Fruit fly (Drosophila melanogaster) S2 (cell line): Measurements from ENCODE around the gene CG32299.

Source experiments
- CG8478 ChIP-seq: fragments of >200 bp; optimal IDR thresholded peaks from 2 replicates; lab custom pipeline; 2018
- CTCF ChIP-seq, 2 experiments: fragments of >200 bp; optimal IDR thresholded peaks; 2 replicates each; lab custom pipeline; 2018

Gene CG32299

DNA sequence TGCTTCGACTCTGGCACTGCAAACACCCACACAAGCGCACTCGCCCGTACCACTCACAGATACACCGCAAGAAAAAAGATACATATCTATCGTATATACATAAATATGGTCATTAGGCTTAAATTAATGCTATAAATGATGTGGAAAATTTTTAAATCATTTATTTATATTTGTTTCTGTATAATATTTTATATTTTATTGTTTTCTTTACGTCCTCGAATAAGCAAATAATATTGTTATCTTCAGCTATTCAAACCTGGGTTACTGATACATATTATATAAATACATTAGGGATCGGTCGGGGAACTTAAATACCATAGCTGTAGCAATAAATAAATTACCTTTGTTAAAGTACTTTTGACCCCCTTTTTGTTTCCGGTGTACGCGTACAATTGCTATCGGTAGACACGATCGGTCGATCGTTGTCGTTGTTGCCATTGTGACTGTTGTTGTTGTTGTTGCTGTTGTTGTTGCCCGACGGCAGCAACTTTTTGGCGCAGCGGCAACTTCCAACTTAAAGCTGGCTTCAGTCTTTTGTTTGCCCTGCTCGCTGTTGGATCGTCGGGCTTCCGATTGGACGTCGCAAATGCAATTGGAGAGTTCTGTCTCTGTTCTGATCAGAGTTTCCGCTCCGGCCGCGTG lies 26.7 kb upstream of the CG32299 start:
- TF ChIP-seq CG8478 (lab: Kevin White, UChicago) (no peak), CTCF (optimal IDR thresholded peaks at IDR 0.05; lab: Kevin White, UChicago) (no peak)

DNA sequence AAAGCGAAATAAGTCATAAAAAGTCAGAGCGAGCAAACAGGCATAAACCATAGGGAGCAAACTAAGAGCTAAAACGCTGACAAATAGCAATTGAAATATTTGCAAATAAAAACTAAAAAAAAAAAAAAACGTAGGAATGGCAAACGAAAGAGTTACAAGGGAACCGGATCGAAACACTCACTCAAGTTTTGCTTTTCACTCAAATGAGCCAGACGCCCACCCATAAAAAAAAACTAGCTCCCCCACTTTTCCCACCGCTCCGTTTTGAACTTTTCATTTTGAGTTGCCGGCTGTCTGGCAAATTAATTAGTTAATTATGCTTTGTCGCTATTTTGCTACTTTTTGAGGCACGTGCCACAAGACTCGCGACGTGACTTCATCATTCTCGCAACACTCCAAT lies 24.1 kb upstream of the CG32299 start:
- no peak for TF ChIP-seq CG8478 (lab: Kevin White, UChicago)
- TF ChIP-seq CTCF (optimal IDR thresholded peaks at IDR 0.05; lab: Kevin White, UChicago): no peak

DNA sequence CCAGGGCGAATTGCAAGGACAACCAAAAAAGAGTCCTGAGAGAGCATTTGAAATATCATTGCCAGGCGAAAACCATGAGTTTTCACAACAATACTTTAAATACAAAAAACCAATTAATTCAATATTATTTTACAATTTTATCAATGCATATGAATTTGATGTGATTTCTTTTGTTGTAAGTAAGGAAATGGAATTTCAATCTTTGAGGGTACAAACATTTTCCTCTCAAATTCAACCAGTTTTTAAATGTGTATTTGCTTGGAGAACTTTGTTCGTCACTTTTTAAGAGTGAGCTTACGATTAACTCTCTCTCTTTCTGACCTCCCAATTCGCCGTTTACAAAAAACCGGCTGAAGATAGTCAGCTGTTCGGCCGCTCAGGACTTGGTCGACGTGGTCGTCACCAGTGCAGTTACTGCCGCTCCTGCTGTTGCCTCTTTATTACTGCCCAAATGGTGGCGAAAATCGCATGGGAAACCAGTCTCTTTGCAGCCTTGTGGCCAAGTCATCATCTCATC lies 20.8 kb upstream of the CG32299 start:
- TF ChIP-seq CG8478 (lab: Kevin White, UChicago) (no peak), CTCF (optimal IDR thresholded peaks at IDR 0.05; lab: Kevin White, UChicago) (no peak)

DNA sequence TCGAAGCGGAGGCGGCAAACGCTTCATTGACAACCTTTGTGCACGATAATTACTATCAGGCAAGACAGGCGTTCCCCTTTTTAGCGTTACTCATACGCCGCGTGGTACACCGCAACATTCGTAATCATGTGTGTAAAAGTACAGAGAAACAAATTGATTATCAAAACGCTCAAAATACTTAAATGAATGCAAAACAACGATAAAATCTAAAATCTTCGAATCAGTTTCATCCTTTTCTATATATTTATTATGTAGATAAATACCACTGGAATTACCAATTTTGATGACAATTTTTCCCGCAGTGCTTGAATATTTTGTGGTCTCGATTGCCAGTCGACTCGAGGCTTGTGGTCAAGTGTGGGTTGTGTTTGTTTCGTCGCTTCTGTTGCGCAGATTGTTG lies 20.1 kb upstream of the CG32299 start:
- TF ChIP-seq CG8478 (lab: Kevin White, UChicago) (no peak), CTCF (optimal IDR thresholded peaks at IDR 0.05; lab: Kevin White, UChicago) (no peak)

DNA sequence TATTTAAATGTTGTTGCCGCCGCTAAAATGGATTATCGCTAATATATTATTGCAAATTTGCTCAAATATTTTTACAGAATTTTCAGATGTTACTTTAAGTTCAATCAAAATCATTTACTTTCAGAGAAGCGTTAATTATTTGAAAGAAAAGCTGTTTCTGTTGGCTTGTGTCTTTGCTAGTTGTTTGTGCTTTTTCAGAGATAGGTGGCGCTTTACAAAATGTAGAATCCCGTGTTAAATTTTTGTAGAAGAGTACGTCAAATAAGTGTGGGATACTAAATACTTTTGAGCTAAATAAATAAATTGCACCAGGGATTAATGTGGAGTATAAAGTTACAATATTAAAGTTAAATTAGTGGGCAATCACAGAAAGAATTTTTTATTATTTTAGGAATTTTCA lies 18.5 kb upstream of the CG32299 start:
- TF ChIP-seq CTCF (optimal IDR thresholded peaks at IDR 0.05; lab: Kevin White, UChicago) (peak; percentile 82 to 93), CG8478 (lab: Kevin White, UChicago) (no peak)

DNA sequence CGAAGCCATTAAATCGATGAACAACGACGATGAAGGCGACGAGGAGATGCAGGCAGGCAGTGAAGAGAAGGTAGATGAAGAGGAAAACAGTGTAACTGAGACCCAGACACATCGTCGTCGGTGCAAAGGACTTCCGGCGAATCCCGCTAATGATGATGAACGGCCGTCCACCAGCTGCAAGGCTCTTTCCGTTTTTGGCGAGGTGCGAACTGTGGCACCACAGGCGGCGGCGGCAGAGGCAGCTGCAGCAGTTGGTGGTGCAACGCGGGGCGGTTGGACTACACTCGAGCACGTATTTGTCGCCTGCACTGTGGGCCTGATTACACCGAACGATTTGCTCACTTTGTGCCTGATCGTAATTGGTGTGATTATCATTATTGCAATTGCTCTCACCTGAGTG lies 17.2 kb upstream of the CG32299 start:
- TF ChIP-seq CTCF (optimal IDR thresholded peaks at IDR 0.05; lab: Kevin White, UChicago) (no peak), CG8478 (lab: Kevin White, UChicago) (no peak)

DNA sequence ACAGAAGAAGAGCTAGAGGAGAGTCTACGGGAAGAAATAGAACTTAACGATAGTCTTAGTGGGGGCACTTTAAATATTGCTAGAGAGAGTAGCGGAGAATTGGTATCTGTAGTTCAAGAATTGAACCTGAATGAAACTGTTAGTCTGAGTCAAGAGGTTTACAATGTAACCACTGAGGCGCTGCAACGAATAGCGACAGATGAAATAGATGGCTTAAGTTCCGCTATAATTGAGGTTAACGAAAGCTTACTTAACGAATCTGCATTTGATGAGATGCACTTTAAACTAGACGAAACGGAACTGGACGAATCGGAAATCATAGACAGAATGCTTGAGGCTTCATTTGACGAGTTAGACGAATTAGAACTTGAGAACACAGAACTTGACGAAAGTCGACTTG lies 16.5 kb upstream of the CG32299 start:
- TF ChIP-seq CTCF (optimal IDR thresholded peaks at IDR 0.05; lab: Kevin White, UChicago) (peak; percentile 34 to 63), CG8478 (lab: Kevin White, UChicago) (no peak)

DNA sequence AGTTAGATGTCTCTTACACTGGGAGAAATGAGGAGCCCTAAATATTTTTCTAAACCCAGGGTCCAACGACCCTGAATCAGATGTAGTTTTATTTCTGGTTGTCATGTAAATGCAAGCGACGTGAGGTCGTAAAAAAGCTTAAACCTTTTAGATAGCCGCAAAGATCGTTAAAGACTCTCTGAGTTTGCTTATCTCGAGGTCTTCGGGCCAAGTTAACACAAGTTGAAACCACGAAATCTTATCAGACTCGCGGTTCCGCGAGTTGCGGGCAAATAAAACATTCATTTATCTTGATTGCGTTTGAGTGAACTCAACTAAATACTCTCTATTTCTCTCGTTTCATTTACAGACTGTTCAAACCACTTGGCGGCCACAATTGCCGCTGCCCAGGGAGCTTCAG lies 11.4 kb upstream of the CG32299 start:
- TF ChIP-seq CTCF (optimal IDR thresholded peaks at IDR 0.05; lab: Kevin White, UChicago) (no peak), CG8478 (lab: Kevin White, UChicago) (no peak)

DNA sequence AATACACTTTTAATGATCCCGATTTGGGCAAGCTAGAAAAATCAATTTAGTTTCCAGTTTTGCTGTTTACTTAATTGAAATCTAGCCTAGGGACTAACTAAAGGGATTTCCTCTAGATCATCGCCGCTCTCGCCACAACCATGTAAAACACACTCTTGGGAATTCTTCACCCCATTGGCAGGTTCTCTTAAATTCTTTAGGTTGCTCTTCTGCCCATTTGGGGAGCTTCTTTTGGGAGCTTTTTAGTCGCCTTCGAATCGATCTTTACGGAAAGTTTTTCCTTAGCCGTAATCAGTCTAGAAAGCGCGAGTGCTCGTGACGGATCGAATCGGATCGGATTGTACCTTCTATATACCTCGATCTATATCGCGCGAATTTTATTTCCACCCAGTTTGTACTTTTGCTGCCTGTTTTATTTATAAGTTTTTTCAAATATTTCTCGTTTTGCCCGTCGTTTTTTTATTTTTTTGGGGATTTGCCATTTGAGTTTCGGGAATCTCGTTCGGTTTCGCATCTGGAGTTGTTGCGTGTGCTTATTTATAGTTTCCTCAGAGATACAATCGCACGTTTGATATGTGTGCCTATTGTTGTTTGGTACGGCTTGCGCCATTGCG lies 9.5 kb upstream of the CG32299 start:
- TF ChIP-seq CTCF (optimal IDR thresholded peaks at IDR 0.05; lab: Kevin White, UChicago) (no peak), CG8478 (lab: Kevin White, UChicago) (no peak)

DNA sequence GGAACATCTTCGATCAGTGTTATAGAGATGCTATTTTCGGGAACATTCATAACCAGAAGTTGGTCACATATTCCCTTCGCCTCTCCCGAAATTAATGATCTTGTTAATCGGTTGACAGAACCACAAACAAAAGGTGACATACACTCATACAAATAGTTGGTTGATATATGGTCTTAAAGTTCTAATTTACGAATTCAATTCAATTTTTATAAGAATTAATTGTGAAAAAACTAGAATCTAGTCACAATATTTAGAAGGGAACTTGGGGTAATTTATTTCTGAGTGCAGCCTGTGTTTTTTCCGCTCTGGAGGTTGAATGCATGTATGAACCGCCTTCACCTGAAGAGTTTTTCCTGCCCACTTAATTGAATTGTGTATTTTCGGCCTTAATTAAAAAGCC lies 9.0 kb upstream of the CG32299 start:
- TF ChIP-seq CTCF (optimal IDR thresholded peaks at IDR 0.05; lab: Kevin White, UChicago) (no peak), CG8478 (lab: Kevin White, UChicago) (no peak)

DNA sequence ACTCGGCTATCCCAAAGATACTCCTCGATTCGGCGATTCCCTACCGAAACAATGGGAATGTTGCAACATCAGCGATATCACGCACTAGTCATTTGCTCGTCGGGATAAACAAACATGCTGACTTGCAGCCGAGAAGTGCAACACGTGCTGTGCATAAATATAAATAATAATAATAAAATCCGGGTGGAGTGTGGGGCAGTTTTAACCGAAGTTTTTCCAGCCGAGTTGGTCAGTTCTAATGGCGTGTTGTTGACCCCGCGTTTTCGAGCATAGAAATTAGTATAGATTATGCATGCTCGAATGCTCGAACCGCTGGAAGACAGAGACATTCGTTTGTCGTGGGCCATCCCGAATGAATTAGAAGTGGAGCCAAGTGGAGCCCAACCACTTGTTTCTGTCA lies 7.8 kb upstream of the CG32299 start:
- no peak for TF ChIP-seq CTCF (optimal IDR thresholded peaks at IDR 0.05; lab: Kevin White, UChicago)
- TF ChIP-seq CG8478 (lab: Kevin White, UChicago): no peak

DNA sequence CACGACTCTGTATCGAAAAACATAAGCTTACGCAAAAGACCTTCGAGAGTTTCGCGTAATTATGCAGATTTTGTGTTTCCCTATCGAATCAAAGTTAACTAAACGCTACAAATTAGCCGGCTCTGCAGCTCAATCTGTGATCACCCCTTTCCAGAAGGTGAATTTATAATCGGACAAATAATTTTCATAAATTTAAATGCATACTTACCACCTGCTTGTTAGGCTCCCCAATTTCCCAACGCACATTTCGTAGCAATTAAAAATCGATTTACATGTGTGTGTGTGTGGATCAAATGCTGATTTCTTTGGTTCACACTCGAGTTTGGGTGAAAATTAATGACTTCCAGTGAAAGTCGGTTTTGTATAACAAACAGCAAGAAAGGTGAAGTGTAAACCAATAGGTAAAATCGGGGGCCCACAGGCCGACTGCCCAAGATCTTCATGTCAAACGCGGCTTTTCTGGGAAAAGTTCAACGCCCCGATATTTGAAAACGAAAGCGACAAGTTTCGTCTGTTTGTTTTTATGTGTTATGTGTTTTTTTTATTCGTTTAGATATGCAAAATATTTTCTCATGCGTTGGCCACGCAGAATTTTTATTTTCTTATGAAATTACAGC lies 6.9 kb upstream of the CG32299 start:
- TF ChIP-seq CTCF (optimal IDR thresholded peaks at IDR 0.05; lab: Kevin White, UChicago) (no peak), CG8478 (lab: Kevin White, UChicago) (no peak)

DNA sequence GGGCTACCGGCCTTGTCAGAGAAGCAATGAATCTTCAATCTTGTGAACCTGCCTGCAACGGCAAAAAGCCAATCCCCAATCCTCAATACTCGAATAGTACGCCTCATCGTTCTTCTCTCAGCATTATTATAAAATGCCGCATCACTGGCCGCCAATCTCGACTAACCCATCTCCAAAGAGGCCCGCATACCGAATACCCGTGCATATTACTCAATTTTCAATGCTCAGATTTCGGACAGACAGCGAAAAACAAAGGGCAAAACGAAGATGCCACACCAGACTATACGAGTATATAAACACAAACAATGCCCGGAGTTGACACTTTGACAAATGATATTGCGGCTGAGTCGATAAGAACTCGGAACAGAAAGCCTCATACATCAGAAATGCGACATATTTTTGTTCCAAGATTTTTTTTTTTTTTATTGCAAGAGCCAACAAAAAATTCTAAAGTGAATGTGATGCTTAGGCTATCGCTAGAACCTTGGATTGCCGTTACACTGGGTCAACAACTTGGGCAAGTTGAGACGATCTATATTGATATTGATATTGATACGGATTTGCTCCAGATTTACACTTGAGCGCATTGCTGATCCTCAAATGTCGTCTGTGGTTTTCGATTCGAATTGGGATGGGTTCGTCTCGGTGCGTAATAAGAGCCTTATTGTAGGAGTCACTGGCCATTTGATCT lies 2.1 kb upstream of the CG32299 start:
- no peak for TF ChIP-seq CTCF (optimal IDR thresholded peaks at IDR 0.05; lab: Kevin White, UChicago)
- no peak for TF ChIP-seq CG8478 (lab: Kevin White, UChicago)

DNA sequence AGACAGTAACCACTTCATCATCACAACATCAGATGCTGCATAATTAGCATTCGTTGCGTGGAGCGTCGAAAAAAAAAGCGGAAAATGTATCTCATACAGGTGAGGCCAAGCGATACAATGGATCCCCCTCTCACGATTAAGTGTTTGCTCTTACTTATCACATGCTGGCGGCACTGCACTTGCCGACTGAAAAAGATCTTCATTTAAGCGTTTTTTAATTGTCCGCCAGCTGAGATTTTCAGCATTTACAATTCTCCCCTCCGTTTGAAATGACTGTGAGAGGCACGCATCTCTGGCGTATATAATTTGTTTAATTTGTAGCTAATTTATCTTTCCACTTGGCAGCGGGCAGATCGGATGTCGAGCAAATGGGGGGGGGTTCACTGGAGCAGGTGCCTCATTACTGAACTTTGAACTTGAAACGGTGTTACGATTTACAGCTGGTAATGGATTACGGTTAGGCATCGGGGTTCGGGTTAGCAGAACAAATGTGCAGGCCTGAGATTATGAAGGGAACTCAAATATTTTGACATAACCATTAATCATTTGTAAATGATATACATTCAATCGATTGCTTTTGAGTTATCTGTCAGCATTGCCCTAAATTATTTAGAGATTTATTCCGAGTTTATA lies 2.0 kb downstream of the CG32299 start, which contains the start of gene Mzt1:
TSS of gene Mzt1 (plus strand) at position 583 of the 633 bp plus-strand sequence.
- TF ChIP-seq CTCF (optimal IDR thresholded peaks at IDR 0.05; lab: Kevin White, UChicago) (no peak), CG8478 (lab: Kevin White, UChicago) (no peak)
